Fruit fly (Drosophila melanogaster): ENCODE measurements around the gene CG1806.

CG1806 gene

dm6 chrX:12014800-12015389 lies 7.9 kb downstream of the CG1806 start (continued):
- TF ChIP-seq tap (tag; optimal IDR thresholded peaks at IDR 0.05) (no peak), bbx (GFP tag; IDR thresholded peaks at IDR 0.05; ENCODE audit: partially characterized antibody) (0 out of 2 replicates have a peak, but pooled peaks have one; percentile 7), CG7963 (GFP tag; IDR thresholded peaks at IDR 0.05; ENCODE audit: partially characterized antibody) (no peak), lab (GFP tag; optimal IDR thresholded peaks at IDR 0.05) (no peak), CG33557 (GFP tag; optimal IDR thresholded peaks at IDR 0.05) (no peak), rib (GFP tag; IDR thresholded peaks at IDR 0.05) (no peak), Awh (GFP tag; IDR thresholded peaks at IDR 0.05) (0 out of 2 replicates have a peak, but pooled peaks have one; percentile 36), gfzf (GFP tag; optimal IDR thresholded peaks at IDR 0.05) (no peak), CG3838 (GFP tag; optimal IDR thresholded peaks at IDR 0.05) (no peak), CG4282 (GFP tag; optimal IDR thresholded peaks at IDR 0.05) (peak; percentile 12), dan (GFP tag; IDR thresholded peaks at IDR 0.05) (no peak), danr (GFP tag; IDR thresholded peaks at IDR 0.05) (no peak), CG4360 (GFP tag; IDR thresholded peaks at IDR 0.05) (peak; percentile 81), gsb-n (tag; optimal IDR thresholded peaks at IDR 0.05) (no peak), Poxn (GFP tag; IDR thresholded peaks at IDR 0.05) (no peak), maf-S (GFP tag; optimal IDR thresholded peaks at IDR 0.05) (no peak), HmgZ (tag; optimal IDR thresholded peaks at IDR 0.05) (peak; percentile 28), CG3163 (GFP tag; optimal IDR thresholded peaks at IDR 0.05) (no peak), Hey (tag; optimal IDR thresholded peaks at IDR 0.05) (no peak), ewg (GFP tag; optimal IDR thresholded peaks at IDR 0.05) (no peak), Rx (GFP tag; IDR thresholded peaks at IDR 0.05) (peak; percentile 16; the same call in 1 of the 2 replicates), CG7928 (GFP tag; optimal IDR thresholded peaks at IDR 0.05) (no peak), ab (GFP tag; optimal IDR thresholded peaks at IDR 0.05) (no peak), oc (tag; optimal IDR thresholded peaks at IDR 0.05) (no peak), tll (GFP tag; optimal IDR thresholded peaks at IDR 0.05) (no peak), pb (GFP tag; optimal IDR thresholded peaks at IDR 0.05) (no peak), Bteb2 (GFP tag; optimal IDR thresholded peaks at IDR 0.05) (no peak), Spps (tag; optimal IDR thresholded peaks at IDR 0.05) (peak; percentile 18), CG17568 (GFP tag; optimal IDR thresholded peaks at IDR 0.05) (no peak), scrt (GFP tag; optimal IDR thresholded peaks at IDR 0.05) (no peak), Atf3 (GFP tag; optimal IDR thresholded peaks at IDR 0.05) (no peak), caup (GFP tag; optimal IDR thresholded peaks at IDR 0.05; ENCODE audit: severe bottlenecking) (no peak), fd102C (GFP tag; optimal IDR thresholded peaks at IDR 0.05) (no peak), Camta (GFP tag; optimal IDR thresholded peaks at IDR 0.05) (peak; percentile 41), CG6854 (GFP tag; optimal IDR thresholded peaks at IDR 0.05) (no peak), jing (GFP tag; optimal IDR thresholded peaks at IDR 0.05) (no peak), Dek (tag; optimal IDR thresholded peaks at IDR 0.05) (no peak), Kr (GFP tag; optimal IDR thresholded peaks at IDR 0.05) (no peak), lola (GFP tag; optimal IDR thresholded peaks at IDR 0.05) (no peak), H2.0 (GFP tag; IDR thresholded peaks at IDR 0.05) (peak; percentile 30), nau (GFP tag; optimal IDR thresholded peaks at IDR 0.05) (no peak), Mrtf (GFP tag; IDR thresholded peaks at IDR 0.05) (no peak), crol (GFP tag; IDR thresholded peaks at IDR 0.05) (no peak), YL-1 (GFP tag; optimal IDR thresholded peaks at IDR 0.05) (no peak), vfl (GFP tag; optimal IDR thresholded peaks at IDR 0.05) (no peak), CG7372 (GFP tag; IDR thresholded peaks at IDR 0.05) (no peak), CG31441 (GFP tag; IDR thresholded peaks at IDR 0.05) (no peak; the same call in 1 of the 2 replicates), ash1 (GFP tag; optimal IDR thresholded peaks at IDR 0.05) (no peak), CG17385 (GFP tag; optimal IDR thresholded peaks at IDR 0.05) (peak; percentile 3), Abd-B (GFP tag; optimal IDR thresholded peaks at IDR 0.05) (no peak)
